Worm (Caenorhabditis elegans): ENCODE results near the gene pars-1.
A peak's percentile ranks its signal among the peaks of the same experiment; 100 is the strongest.

Gene pars-1

DNA sequence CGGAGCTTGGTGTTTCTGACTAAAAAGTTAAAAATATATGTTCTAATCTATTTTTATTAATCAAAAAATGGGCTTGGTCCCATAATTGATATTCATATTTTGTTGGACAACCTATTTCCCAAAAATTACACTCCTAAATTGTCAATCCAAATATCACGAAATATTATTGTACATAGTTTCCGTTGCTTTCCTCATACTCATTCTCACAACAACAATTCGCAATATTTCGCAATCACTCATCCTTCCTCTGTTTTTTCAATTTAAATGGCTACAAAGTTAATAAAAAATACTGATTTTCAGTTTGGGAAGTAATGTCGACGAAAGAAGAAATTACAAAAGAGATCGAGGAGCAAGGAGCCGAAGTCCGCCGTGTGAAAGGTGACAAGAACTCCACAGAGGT lies at the start of gene pars-1:
TSS of gene pars-1 (plus strand) at position 301 of the 400 bp plus-strand sequence.
- TF ChIP-seq med-1 (GFP tag; optimal IDR thresholded peaks at IDR 0.05; ENCODE audit: insufficient read depth) = no peak
- no peak for TF ChIP-seq ztf-23 (GFP tag; IDR thresholded peaks at IDR 0.05)
- no peak for TF ChIP-seq T22C8.4 (GFP tag; IDR thresholded peaks at IDR 0.05)
- no peak for TF ChIP-seq klf-2 (GFP tag; conservative IDR thresholded peaks at IDR 0.05)
- TF ChIP-seq ztf-29 (GFP tag; IDR thresholded peaks at IDR 0.05) = no peak
- TF ChIP-seq cog-1 (tag; optimal IDR thresholded peaks at IDR 0.05) = no peak
- TF ChIP-seq tab-1 (GFP tag; IDR thresholded peaks at IDR 0.05) = no peak
- no peak for TF ChIP-seq flt-1 (GFP tag; IDR thresholded peaks at IDR 0.05)
- TF ChIP-seq ref-1 (GFP tag; conservative IDR thresholded peaks at IDR 0.05) = no peak

DNA sequence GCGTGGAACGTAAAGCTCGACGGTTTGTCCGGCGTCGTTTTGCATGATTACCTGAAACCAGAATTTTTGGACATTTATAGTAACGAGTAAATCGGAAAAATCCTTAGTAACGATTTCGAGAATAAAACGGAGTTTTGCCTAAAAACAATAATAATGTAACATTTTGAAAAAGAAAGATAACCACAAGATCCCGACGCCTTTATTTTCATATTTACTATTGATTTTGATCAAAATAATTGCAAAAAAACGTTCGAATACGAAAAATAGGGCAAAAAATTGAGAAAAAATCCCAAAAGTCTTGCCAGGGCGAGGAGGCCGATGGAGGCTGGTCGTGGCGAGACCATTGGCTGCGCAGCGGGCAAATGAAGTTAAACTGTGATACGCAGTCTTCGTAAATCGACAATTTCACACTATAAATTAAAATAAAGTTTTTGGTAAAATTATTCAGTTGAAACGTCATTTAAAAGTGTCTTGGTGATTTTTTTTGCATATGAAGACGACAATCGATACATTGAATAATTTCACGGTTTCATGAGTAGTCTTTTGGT lies 49.2 kb upstream of the pars-1 start, which contains the start of gene rps-21:
TSS of gene rps-21 (minus strand) at position 51 of the 548 bp plus-strand sequence.
- 0 out of 2 replicates have a peak, but pooled peaks have one; percentile 4 for TF ChIP-seq flt-1 (GFP tag; IDR thresholded peaks at IDR 0.05)
- TF ChIP-seq ztf-23 (GFP tag; IDR thresholded peaks at IDR 0.05) = peak; percentile 55; the same call in 1 of the 2 replicates
- peak; percentile 34 for TF ChIP-seq cog-1 (tag; optimal IDR thresholded peaks at IDR 0.05)
- TF ChIP-seq ref-1 (GFP tag; conservative IDR thresholded peaks at IDR 0.05) = no peak

DNA sequence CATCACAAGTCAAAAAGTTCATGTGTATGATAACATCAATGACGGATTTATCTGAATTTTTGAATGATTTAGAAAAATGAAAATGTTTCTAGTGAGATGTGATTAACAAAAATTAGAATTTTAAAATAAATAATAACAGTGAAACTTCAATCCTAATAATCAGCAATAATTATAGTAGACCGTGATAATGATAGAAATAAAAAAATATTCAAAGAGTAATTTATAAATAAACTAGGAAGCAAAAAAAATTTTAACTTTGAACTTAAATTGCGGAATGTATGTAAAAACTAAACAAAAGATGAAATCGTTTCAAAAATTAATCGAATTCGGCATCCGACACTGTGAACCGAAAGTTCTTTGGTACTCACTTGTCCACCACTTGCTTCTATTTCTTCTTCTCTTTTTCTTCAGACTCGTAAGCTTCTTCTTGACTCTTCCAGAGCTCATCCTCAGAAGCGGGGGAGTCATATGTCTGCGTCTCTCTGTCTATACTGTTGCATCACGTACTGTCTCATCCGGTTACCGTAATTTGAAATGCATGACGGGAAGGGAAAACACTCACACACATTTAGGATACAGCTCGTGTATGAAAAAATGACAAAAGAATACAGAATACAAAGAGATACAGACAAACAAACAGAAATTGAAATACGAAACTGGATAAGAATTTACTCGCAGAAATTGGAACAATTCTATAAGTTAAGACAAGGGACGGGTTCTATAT lies 45.7 kb upstream of the pars-1 start, which contains the start of gene mec-14:
TSS of gene mec-14 (minus strand) at position 51 of the 724 bp plus-strand sequence.
- no peak for TF ChIP-seq cog-1 (tag; optimal IDR thresholded peaks at IDR 0.05)
- TF ChIP-seq flt-1 (GFP tag; IDR thresholded peaks at IDR 0.05) = no peak
- TF ChIP-seq T22C8.4 (GFP tag; IDR thresholded peaks at IDR 0.05) = no peak
- TF ChIP-seq ref-1 (GFP tag; conservative IDR thresholded peaks at IDR 0.05) = no peak
- no peak for TF ChIP-seq ztf-23 (GFP tag; IDR thresholded peaks at IDR 0.05)
- TF ChIP-seq med-1 (GFP tag; optimal IDR thresholded peaks at IDR 0.05; ENCODE audit: insufficient read depth) = no peak
- TF ChIP-seq tab-1 (GFP tag; IDR thresholded peaks at IDR 0.05) = no peak

DNA sequence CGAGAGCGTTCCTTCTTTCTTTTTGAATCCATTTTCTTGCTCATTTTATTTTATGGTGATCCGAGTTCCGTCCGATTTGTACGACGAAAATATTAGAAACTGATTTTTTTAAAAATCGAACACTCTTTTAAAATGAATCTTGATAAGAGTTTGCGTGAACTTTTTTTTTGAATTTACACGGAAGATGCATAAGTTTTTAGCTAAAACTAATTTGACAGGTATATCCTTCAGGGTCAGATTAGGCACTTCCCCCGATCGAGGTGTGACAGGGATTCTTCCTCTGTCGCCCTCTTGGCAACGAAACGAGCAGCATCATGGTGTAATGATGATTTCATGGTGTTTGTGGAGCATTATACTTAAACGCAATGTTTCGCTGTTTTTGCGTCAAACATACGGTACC lies 43.5 kb upstream of the pars-1 start, which contains the start of gene F37C12.18:
TSS of gene F37C12.18 (minus strand) at position 101 of the 400 bp plus-strand sequence.
- TF ChIP-seq ztf-23 (GFP tag; IDR thresholded peaks at IDR 0.05) (no peak), flt-1 (GFP tag; IDR thresholded peaks at IDR 0.05) (no peak), ztf-29 (GFP tag; IDR thresholded peaks at IDR 0.05) (no peak), cog-1 (tag; optimal IDR thresholded peaks at IDR 0.05) (no peak), klf-2 (GFP tag; conservative IDR thresholded peaks at IDR 0.05) (no peak), med-1 (GFP tag; optimal IDR thresholded peaks at IDR 0.05; ENCODE audit: insufficient read depth) (no peak), tab-1 (GFP tag; IDR thresholded peaks at IDR 0.05) (no peak), ref-1 (GFP tag; conservative IDR thresholded peaks at IDR 0.05) (no peak), T22C8.4 (GFP tag; IDR thresholded peaks at IDR 0.05) (no peak)

DNA sequence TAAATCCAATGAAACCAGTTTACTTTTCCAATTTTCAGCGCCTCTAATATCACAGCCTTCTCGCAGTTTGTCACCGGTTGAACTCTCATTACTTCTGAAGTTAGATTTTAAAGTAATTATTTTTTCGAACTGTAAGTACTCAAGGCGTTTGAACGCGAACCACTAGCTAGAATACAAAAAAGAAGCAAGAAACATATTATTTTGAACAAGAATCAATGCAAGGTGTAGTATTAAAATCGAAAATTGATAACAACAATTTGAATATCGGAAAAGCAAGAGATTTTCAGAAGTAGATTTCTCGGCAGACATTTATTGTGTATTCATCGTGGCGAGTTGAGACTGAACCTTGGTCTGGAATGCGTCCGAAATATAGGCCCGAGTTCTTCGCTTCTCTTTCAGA lies 40.9 kb upstream of the pars-1 start, which contains the start of gene exos-9:
TSS of gene exos-9 (minus strand) at position 101 of the 400 bp plus-strand sequence.
- TF ChIP-seq ztf-23 (GFP tag; IDR thresholded peaks at IDR 0.05) (no peak), tab-1 (GFP tag; IDR thresholded peaks at IDR 0.05) (no peak), ztf-29 (GFP tag; IDR thresholded peaks at IDR 0.05) (no peak), med-1 (GFP tag; optimal IDR thresholded peaks at IDR 0.05; ENCODE audit: insufficient read depth) (no peak), flt-1 (GFP tag; IDR thresholded peaks at IDR 0.05) (no peak), ref-1 (GFP tag; conservative IDR thresholded peaks at IDR 0.05) (no peak), klf-2 (GFP tag; conservative IDR thresholded peaks at IDR 0.05) (no peak), cog-1 (tag; optimal IDR thresholded peaks at IDR 0.05) (no peak), T22C8.4 (GFP tag; IDR thresholded peaks at IDR 0.05) (no peak)

DNA sequence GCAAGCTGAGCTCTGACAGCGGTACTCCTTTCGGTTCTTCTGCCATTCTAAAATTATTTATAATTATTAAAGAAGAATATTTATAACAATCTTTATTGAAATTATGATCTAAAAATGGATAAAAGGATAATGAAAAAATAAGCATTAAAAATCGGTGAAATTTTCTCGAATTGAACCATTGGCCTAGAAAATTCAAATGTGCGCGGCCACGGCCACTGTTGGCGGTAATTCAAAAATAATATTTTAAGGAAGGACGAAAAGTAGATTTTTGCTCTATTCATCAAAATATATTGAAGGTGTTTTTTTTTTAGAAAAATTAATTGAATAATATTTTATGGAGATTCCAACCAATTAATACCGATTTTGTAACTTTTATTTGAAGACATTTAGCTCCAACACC lies 40.0 kb upstream of the pars-1 start, which contains the start of gene pfd-5:
TSS of gene pfd-5 (minus strand) at position 47 of the 400 bp plus-strand sequence.
- no peak for TF ChIP-seq ref-1 (GFP tag; conservative IDR thresholded peaks at IDR 0.05)
- TF ChIP-seq T22C8.4 (GFP tag; IDR thresholded peaks at IDR 0.05) = no peak; the same call in 1 of the 2 replicates
- TF ChIP-seq ztf-29 (GFP tag; IDR thresholded peaks at IDR 0.05) = no peak
- TF ChIP-seq flt-1 (GFP tag; IDR thresholded peaks at IDR 0.05) = peak; percentile 84
- TF ChIP-seq klf-2 (GFP tag; conservative IDR thresholded peaks at IDR 0.05) = peak; percentile 71; the same call in 1 of the 2 replicates
- TF ChIP-seq cog-1 (tag; optimal IDR thresholded peaks at IDR 0.05) = peak; percentile 52
- TF ChIP-seq med-1 (GFP tag; optimal IDR thresholded peaks at IDR 0.05; ENCODE audit: insufficient read depth) = no peak
- peak; percentile 74 for TF ChIP-seq ztf-23 (GFP tag; IDR thresholded peaks at IDR 0.05)
- TF ChIP-seq tab-1 (GFP tag; IDR thresholded peaks at IDR 0.05) = no peak

DNA sequence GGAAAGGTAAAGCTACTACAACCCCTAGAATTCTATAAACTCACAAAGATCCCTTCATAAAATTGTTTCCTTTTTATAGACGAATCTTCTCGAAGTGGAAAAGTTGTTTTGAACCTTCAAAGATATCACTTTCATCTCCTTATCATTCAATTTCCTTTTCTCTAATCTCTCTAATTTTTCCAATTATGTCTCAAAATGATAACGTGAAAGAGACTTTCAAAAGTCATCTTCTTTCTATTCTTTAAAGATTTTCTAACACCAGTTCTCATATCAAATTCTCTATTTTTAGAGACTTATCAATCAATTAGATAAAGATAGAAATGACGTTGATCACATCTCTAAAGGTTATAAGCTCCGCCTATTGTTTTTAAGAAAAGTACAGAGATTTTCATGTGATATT lies 39.4 kb upstream of the pars-1 start:
- no peak for TF ChIP-seq cog-1 (tag; optimal IDR thresholded peaks at IDR 0.05)
- no peak for TF ChIP-seq flt-1 (GFP tag; IDR thresholded peaks at IDR 0.05)
- TF ChIP-seq tab-1 (GFP tag; IDR thresholded peaks at IDR 0.05) = no peak

DNA sequence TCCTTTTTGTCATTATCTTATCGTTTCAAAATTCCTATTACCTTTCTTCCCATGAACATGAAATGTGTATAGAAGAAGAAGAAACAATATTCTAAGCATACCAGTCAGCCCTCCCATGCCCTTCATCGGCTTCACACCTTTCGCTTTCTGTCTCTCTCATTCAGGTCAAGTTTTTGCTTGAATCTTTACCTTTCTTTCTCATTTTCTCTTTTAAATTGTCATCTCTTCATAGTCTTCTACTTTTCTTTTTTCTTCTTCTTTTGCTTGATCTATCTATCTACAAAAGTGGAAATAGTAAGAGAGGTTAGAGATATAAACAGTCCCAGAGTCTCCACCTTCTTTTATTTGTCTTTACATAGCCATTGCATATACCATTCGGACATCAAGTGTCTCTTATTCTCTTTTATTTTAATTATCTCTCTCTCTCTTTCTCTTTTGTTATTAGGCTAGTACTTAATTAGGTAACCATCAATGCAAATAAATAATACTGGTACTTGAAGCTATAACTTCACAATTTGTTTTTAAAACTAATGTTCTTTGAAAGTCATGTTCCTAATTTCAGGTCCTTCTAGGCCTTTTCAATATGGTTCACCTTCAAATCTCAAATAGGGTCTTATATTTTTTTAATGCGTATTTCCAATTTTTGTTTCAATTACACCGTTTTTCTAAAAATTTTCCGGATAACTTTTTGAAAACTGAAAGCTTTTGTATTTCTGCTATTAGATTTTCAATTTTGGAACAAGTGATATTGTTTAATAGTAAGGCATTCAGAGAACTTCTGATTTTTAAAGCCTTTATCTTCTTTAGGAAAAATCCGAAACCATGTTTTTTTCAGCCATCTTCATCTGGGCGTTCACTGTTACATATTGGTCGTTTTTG lies 37.2 kb upstream of the pars-1 start, which contains the start of gene dpy-31:
TSS of gene dpy-31 (plus strand) at position 829 of the 879 bp plus-strand sequence.
- TF ChIP-seq ztf-29 (GFP tag; IDR thresholded peaks at IDR 0.05) = peak; percentile 31; the same call in 1 of the 2 replicates
- TF ChIP-seq ref-1 (GFP tag; conservative IDR thresholded peaks at IDR 0.05) = no peak

DNA sequence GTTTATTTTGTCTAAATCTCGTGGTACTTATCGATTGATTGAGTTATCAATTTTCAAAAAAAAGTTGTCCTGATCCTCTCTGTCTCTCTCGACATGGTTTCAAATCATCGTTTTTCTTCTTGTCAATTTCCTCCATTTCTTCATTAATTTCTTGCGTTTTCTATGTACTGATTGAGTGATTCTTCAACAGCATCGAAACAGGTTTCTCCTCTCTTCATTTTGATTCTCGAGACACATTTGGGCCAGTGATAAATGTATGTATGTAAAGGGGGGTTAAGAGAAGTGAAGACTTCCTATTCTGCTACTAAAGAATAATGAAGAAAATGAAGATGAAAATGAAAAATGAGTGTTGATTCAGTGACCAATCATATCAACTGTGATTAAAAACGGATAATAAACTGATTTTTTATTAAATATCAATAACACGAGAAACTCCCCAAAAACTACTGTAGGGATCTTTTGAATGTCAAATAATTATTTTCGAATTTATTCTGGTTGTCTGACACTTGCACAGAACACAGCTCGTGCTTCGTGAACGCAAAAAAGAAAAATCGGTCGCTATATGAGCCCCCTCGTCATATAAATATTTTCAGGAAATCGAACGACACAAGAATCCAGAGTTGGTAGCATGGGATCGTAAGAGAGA lies 35.6 kb upstream of the pars-1 start:
- TF ChIP-seq tab-1 (GFP tag; IDR thresholded peaks at IDR 0.05) = no peak
- no peak for TF ChIP-seq ztf-23 (GFP tag; IDR thresholded peaks at IDR 0.05)
- no peak for TF ChIP-seq klf-2 (GFP tag; conservative IDR thresholded peaks at IDR 0.05)
- no peak for TF ChIP-seq cog-1 (tag; optimal IDR thresholded peaks at IDR 0.05)
- TF ChIP-seq T22C8.4 (GFP tag; IDR thresholded peaks at IDR 0.05) = no peak
- no peak for TF ChIP-seq flt-1 (GFP tag; IDR thresholded peaks at IDR 0.05)
- TF ChIP-seq med-1 (GFP tag; optimal IDR thresholded peaks at IDR 0.05; ENCODE audit: insufficient read depth) = no peak
- no peak for TF ChIP-seq ref-1 (GFP tag; conservative IDR thresholded peaks at IDR 0.05)
- no peak for TF ChIP-seq ztf-29 (GFP tag; IDR thresholded peaks at IDR 0.05)
